Worm (Caenorhabditis elegans): ENCODE data around the gene T22C8.1.

Gene T22C8.1

DNA sequence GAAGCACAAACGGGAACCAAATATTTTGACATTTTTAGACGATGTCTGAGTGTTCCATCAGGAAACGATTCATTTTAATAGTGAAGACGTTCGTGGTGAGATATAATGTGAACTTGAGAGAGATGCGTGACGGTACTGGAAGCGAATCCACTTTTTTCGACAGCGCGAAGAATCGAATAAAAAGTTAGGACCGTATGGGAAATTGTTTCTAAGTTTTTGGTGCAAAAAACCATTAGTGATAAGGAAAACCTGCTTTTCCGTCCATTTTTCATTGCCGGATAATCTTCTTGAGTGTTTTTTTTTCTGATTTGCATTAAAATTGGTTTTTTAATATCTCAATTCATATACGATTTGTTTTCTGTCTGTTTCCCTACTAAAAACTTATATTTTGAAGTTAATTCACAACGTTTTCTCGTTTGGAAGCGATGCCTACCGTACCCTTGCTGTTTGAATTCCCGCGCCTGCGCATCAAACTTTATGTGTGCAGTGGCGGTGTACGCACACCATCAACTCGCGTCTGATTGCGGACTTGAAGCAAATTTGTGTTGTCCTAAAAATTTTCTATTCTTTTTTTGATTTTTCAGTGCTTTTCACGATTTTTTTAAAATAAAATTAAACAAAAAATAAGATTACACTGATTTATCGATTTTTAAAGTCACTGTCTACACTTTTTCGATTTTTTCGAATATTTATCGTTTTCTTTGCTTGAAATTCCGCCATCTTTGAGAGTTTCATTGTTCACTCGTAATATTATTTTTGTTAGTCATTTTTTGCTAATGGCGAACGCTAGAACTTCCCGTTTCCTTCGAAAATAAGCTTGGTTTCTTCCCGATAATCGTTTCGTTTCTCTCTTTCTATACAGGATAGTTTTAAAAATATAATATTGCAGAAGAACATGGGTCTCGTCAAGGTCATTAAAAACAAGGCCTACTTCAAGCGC, 43.3 kb upstream of the T22C8.1 start, which contains the start of the genes col-38 and rpl-5 (continued):
- TF ChIP-seq efl-3 (GFP tag; optimal IDR thresholded peaks at IDR 0.05) (no peak), ceh-90 (tag; optimal IDR thresholded peaks at IDR 0.05) (peak; percentile 34), F16B12.6 (tag; optimal IDR thresholded peaks at IDR 0.05) (peak; percentile 98), mdl-1 (tag; optimal IDR thresholded peaks at IDR 0.05) (peak in 1 of 2 experiments; percentile 85), aha-1 (tag; optimal IDR thresholded peaks at IDR 0.05) (peak; percentile 59), ztf-11 (tag; optimal IDR thresholded peaks at IDR 0.05) (peak in 1 of 2 experiments; percentile 56), hlh-17 (GFP tag; optimal IDR thresholded peaks at IDR 0.05; ENCODE audit: borderline replicate concordance) (no peak)

DNA sequence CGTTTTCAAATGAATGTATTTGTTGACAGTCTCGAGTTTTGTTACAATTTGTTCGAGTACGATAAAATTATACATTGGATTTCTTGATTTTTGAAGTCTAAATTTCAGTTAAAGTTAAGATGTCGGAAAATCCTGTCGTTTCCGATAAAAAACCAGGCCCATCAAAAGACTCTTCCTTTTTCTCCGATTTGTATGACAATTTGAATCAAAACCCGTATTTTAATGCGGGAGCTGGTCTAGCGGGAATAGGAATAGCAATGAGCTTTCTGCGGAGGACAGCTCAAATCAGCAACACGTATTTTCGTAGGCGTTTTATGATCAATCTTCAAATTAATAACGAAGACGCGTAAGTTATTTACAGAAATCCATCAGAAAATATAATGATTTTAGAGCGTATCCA, 41.6 kb upstream of the T22C8.1 start, which contains the start of gene bcs-1:
Gene bcs-1, plus strand, starts transcription at position 109 of the 400 bp plus-strand sequence.
- no peak for TF ChIP-seq efl-1 (optimal IDR thresholded peaks at IDR 0.05)
- TF ChIP-seq efl-1 (GFP tag; optimal IDR thresholded peaks at IDR 0.05 in 1 of 2) = peak in 1 of 2 experiments; percentile 77
- TF ChIP-seq ets-5 (GFP tag; IDR thresholded peaks at IDR 0.05) = no peak
- TF ChIP-seq lsy-2 (tag; optimal IDR thresholded peaks at IDR 0.05) = peak in 1 of 2 experiments; percentile 53

DNA sequence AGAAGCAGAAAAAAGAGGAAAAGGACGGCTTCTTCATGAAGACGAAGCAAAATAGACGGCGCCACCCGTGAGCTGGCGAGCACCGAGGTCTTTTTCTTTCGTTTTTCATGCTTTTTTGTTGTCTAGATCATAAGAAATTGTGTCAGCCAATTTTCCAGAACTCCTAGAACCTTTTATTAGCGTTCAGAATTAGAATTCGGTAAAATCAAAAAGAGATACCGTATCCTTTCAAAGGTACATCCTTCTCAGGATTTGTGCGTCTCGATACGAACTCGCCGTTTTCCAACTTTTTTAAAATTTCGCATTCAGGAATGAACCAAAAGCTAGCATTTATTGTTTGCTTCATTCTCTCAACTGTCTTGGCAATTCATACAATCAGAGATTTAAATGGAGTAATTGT, 39.5 kb upstream of the T22C8.1 start, which contains the start of gene F54C9.7:
Gene F54C9.7, plus strand, starts transcription at position 301 of the 400 bp plus-strand sequence.
- no peak for TF ChIP-seq efl-1 (optimal IDR thresholded peaks at IDR 0.05)
- no peak for TF ChIP-seq efl-1 (GFP tag; optimal IDR thresholded peaks at IDR 0.05 in 1 of 2)
- TF ChIP-seq lir-3 (tag; optimal IDR thresholded peaks at IDR 0.05; ENCODE audit: poor library complexity) = no peak
- no peak for TF ChIP-seq sptf-1 (tag; optimal IDR thresholded peaks at IDR 0.05)
- TF ChIP-seq C16A3.4 (tag; optimal IDR thresholded peaks at IDR 0.05) = no peak
- no peak for TF ChIP-seq ceh-90 (tag; optimal IDR thresholded peaks at IDR 0.05)
- no peak for TF ChIP-seq fkh-8 (tag; optimal IDR thresholded peaks at IDR 0.05)
- no peak for TF ChIP-seq nhr-20 (tag; optimal IDR thresholded peaks at IDR 0.05)

DNA sequence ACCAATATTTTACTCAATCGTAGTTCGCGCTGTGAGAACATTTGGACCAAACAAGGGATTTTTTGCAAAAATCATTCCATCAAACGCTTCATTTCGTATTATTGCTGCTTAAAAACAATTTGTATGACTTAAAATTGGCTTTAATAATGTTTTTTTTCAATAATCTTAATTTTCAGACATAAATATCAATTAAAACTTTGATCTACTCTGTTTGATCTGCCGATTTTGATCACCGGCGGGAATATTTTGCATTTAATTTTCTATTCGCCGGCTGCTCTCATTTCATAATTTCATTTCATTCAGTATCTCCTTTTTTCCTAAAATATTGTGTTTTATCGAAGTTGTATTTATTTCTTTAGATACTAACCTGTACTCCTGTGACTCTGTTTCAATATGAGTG, 37.4 kb upstream of the T22C8.1 start, which contains the start of gene puf-5:
Gene puf-5, plus strand, starts transcription at position 358 of the 400 bp plus-strand sequence.
- no peak for TF ChIP-seq mep-1 (tag; optimal IDR thresholded peaks at IDR 0.05)
- TF ChIP-seq pax-3 (tag; optimal IDR thresholded peaks at IDR 0.05) = no peak
- TF ChIP-seq nhr-12 (tag; optimal IDR thresholded peaks at IDR 0.05) = no peak
- TF ChIP-seq ceh-63 (GFP tag; optimal IDR thresholded peaks at IDR 0.05) = no peak
- TF ChIP-seq tlp-1 (tag; optimal IDR thresholded peaks at IDR 0.05) = no peak
- TF ChIP-seq lin-14 (GFP tag; optimal IDR thresholded peaks at IDR 0.05) = no peak
- TF ChIP-seq C04F5.9 (tag; optimal IDR thresholded peaks at IDR 0.05) = no peak
- no peak for TF ChIP-seq pqm-1 (tag; optimal IDR thresholded peaks at IDR 0.05)
- no peak for TF ChIP-seq nhr-77 (tag; optimal IDR thresholded peaks at IDR 0.05)
- no peak for TF ChIP-seq unc-98 (GFP tag; IDR thresholded peaks at IDR 0.05)
- no peak for TF ChIP-seq blmp-1 (tag; optimal IDR thresholded peaks at IDR 0.05)
- no peak for TF ChIP-seq C34B4.2 (tag; optimal IDR thresholded peaks at IDR 0.05)

DNA sequence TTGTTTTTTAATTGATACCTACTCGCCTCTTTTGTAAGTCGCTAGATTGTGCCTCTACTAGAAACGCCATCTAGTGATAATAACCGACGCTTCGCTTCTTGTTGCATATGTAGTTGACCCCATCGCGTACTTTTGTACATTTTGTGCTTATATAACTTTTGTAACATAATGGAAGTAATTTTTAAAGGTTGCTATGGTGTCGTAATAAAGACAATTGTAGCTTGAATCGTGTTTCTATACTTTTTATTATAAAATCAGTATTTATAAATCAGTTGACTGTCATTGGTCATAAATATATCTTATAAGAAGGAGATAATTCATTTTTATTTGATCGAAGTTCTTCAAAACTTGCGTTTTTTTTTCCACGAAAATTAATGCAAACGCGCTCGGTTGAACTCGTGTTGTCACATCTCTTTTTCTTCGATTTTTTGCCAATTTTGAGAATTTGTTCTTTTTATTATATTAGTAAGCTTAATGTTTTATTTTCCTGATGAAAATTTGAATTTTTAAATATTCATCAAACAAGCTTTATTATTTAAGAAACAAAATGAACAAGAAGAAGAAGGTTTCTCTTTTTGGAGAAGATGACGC, 35.0 kb upstream of the T22C8.1 start, which contains the start of gene F54C9.9:
Gene F54C9.9, plus strand, starts transcription at position 541 of the 591 bp plus-strand sequence.
- TF ChIP-seq ztf-4 (tag; optimal IDR thresholded peaks at IDR 0.05) = no peak
- TF ChIP-seq alr-1 (tag; optimal IDR thresholded peaks at IDR 0.05; ENCODE audit: borderline replicate concordance) = no peak
- peak in 1 of 2 experiments; percentile 66 for TF ChIP-seq lsy-2 (tag; optimal IDR thresholded peaks at IDR 0.05)
- no peak for TF ChIP-seq ceh-88 (GFP tag; IDR thresholded peaks at IDR 0.05)
- no peak for TF ChIP-seq zag-1 (tag; optimal IDR thresholded peaks at IDR 0.05)
- no peak for TF ChIP-seq unc-98 (GFP tag; IDR thresholded peaks at IDR 0.05)
- no peak for TF ChIP-seq fos-1 (tag; optimal IDR thresholded peaks at IDR 0.05)
- peak; percentile 10 for TF ChIP-seq snu-23 (GFP tag; optimal IDR thresholded peaks at IDR 0.05)
- TF ChIP-seq blmp-1 (tag; optimal IDR thresholded peaks at IDR 0.05) = peak; percentile 49
- peak; percentile 7 to 32 for TF ChIP-seq efl-1 (optimal IDR thresholded peaks at IDR 0.05)
- TF ChIP-seq efl-1 (GFP tag; optimal IDR thresholded peaks at IDR 0.05 in 1 of 2) = peak; percentile 29 to 87
- TF ChIP-seq aha-1 (tag; optimal IDR thresholded peaks at IDR 0.05) = no peak
- peak; percentile 21 to 44 (median 26) for TF ChIP-seq dpl-1 (GFP tag; optimal IDR thresholded peaks at IDR 0.05)
- TF ChIP-seq ceh-8 (GFP tag; optimal IDR thresholded peaks at IDR 0.05) = no peak
- TF ChIP-seq C16A3.4 (tag; optimal IDR thresholded peaks at IDR 0.05) = peak; percentile 33
- no peak for TF ChIP-seq lir-3 (tag; optimal IDR thresholded peaks at IDR 0.05; ENCODE audit: poor library complexity)
- TF ChIP-seq lin-14 (GFP tag; optimal IDR thresholded peaks at IDR 0.05) = peak; percentile 30
- TF ChIP-seq nhr-47 (tag; optimal IDR thresholded peaks at IDR 0.05) = no peak
- peak; percentile 1 for TF ChIP-seq F16B12.6 (tag; optimal IDR thresholded peaks at IDR 0.05)
- TF ChIP-seq ets-5 (GFP tag; IDR thresholded peaks at IDR 0.05) = no peak
- TF ChIP-seq ama-1 (optimal IDR thresholded peaks at IDR 0.05) = no peak
- peak; percentile 5 to 64 for TF ChIP-seq lin-35 (GFP tag; optimal IDR thresholded peaks at IDR 0.05)
- TF ChIP-seq skn-1 (tag; optimal IDR thresholded peaks at IDR 0.05) = no peak
- TF ChIP-seq nhr-71 (tag; optimal IDR thresholded peaks at IDR 0.05) = peak; percentile 7
